Fruit fly (Drosophila melanogaster) whole organism, embryonic: Measurements from ENCODE around the gene CG32847.

Experiments
- Atf3 ChIP-seq: fragments of 200-800 bp; sonication (Bioruptor generic); optimal IDR thresholded peaks from 3 replicates; lab custom pipeline; 2016; ENCODE audit warnings: missing biosample characterization, missing genetic modification characterization
- B-H2 ChIP-seq: fragments of 200-800 bp; sonication (Bioruptor generic); optimal IDR thresholded peaks from 2 replicates; lab custom pipeline; 2018; ENCODE audit warnings: missing biosample characterization, mild to moderate bottlenecking, missing genetic modification characterization
- CG10147 ChIP-seq: fragments of 200-800 bp; sonication (Bioruptor generic); optimal IDR thresholded peaks from 2 replicates; lab custom pipeline; 2019; ENCODE audit warnings: missing biosample characterization, mild to moderate bottlenecking, missing genetic modification characterization, moderate library complexity
- CG10209 ChIP-seq: fragments of 200-800 bp; sonication (Bioruptor generic); optimal IDR thresholded peaks from 3 replicates; lab custom pipeline; 2017; ENCODE audit warnings: missing biosample characterization, mild to moderate bottlenecking, missing genetic modification characterization, missing genetic modification reagents
- CG10267 ChIP-seq: fragments of 200-800 bp; sonication (Bioruptor generic); optimal IDR thresholded peaks from 2 replicates; lab custom pipeline; 2018; ENCODE audit warnings: missing biosample characterization, mild to moderate bottlenecking, missing genetic modification characterization, moderate library complexity
- CG10462 ChIP-seq: fragments of 200-800 bp; sonication (Bioruptor generic); optimal IDR thresholded peaks from 2 replicates; lab custom pipeline; 2016; ENCODE audit warnings: missing biosample characterization, missing genetic modification characterization
- CG1233 ChIP-seq: fragments of 200-800 bp; sonication (Bioruptor generic); optimal IDR thresholded peaks from 4 replicates; lab custom pipeline; 2018; ENCODE audit warnings: missing biosample characterization, mild to moderate bottlenecking, missing genetic modification characterization
- CG12391 ChIP-seq: fragments of 200-800 bp; sonication (Bioruptor generic); optimal IDR thresholded peaks from 3 replicates; lab custom pipeline; 2018; ENCODE audit warnings: missing biosample characterization, mild to moderate bottlenecking, missing genetic modification characterization, moderate library complexity
- CG12659 ChIP-seq: fragments of 200-800 bp; sonication (Bioruptor generic); optimal IDR thresholded peaks from 3 replicates; lab custom pipeline; 2017; ENCODE audit warnings: mild to moderate bottlenecking, missing biosample characterization, missing genetic modification reagents, missing genetic modification characterization
- CG14014 ChIP-seq: fragments of 200-800 bp; sonication (Bioruptor generic); IDR thresholded peaks from 2 replicates; pipeline ENCODE4 v1.3.6; 2022; ENCODE audit warnings: missing biosample characterization, missing genetic modification characterization
- CG16863 ChIP-seq: fragments of 200-800 bp; sonication (Bioruptor generic); optimal IDR thresholded peaks from 3 replicates; lab custom pipeline; 2016; ENCODE audit warnings: missing biosample characterization, missing genetic modification characterization
- CG1792 ChIP-seq: fragments of 200-800 bp; sonication (Bioruptor generic); optimal IDR thresholded peaks from 2 replicates; lab custom pipeline; 2016; ENCODE audit warnings: missing biosample characterization, missing genetic modification characterization
- CG18476 ChIP-seq: fragments of 200-800 bp; sonication (Bioruptor generic); optimal IDR thresholded peaks from 2 replicates; lab custom pipeline; 2016; ENCODE audit warnings: missing biosample characterization, mild to moderate bottlenecking, missing genetic modification characterization
- CG18764 ChIP-seq: fragments of 200-800 bp; sonication (Bioruptor generic); optimal IDR thresholded peaks from 3 replicates; lab custom pipeline; 2016; ENCODE audit warnings: missing biosample characterization, missing genetic modification characterization
- CG2889 ChIP-seq: fragments of 200-800 bp; sonication (Bioruptor generic); IDR thresholded peaks from 3 replicates; pipeline ENCODE4 v1.3.6; 2022; ENCODE audit warnings: missing biosample characterization, missing genetic modification characterization
- CG3995 ChIP-seq: fragments of 200-800 bp; sonication (Bioruptor generic); optimal IDR thresholded peaks from 3 replicates; lab custom pipeline; 2016; ENCODE audit warnings: missing biosample characterization, missing genetic modification characterization
- CG6254 ChIP-seq: fragments of 200-800 bp; sonication (Bioruptor generic); optimal IDR thresholded peaks from 3 replicates; lab custom pipeline; 2017; ENCODE audit warnings: mild to moderate bottlenecking, missing biosample characterization, missing genetic modification reagents, missing genetic modification characterization
- CG6854 ChIP-seq: fragments of 200-800 bp; sonication (Bioruptor generic); optimal IDR thresholded peaks from 3 replicates; lab custom pipeline; 2017; ENCODE audit warnings: missing biosample characterization, mild to moderate bottlenecking, missing genetic modification characterization
- CG7556 ChIP-seq: fragments of 200-800 bp; sonication (Bioruptor generic); optimal IDR thresholded peaks from 2 replicates; lab custom pipeline; 2017; ENCODE audit warnings: missing biosample characterization, mild to moderate bottlenecking, missing genetic modification characterization
- CG7928 ChIP-seq: fragments of 200-800 bp; sonication (Bioruptor generic); optimal IDR thresholded peaks from 2 replicates; lab custom pipeline; 2017; ENCODE audit warnings: missing biosample characterization, mild to moderate bottlenecking, missing genetic modification characterization
- CG8089 ChIP-seq: fragments of 200-800 bp; sonication (Bioruptor generic); optimal IDR thresholded peaks from 3 replicates; lab custom pipeline; 2016; ENCODE audit warnings: missing biosample characterization, missing genetic modification characterization
- CG9797 ChIP-seq: fragments of 200-800 bp; sonication (Bioruptor generic); optimal IDR thresholded peaks from 3 replicates; lab custom pipeline; 2018; ENCODE audit warnings: missing biosample characterization, mild to moderate bottlenecking, missing genetic modification characterization
- CoRest ChIP-seq: fragments of 200-800 bp; sonication (Bioruptor generic); optimal IDR thresholded peaks from 3 replicates; lab custom pipeline; 2018; ENCODE audit warnings: missing biosample characterization, mild to moderate bottlenecking, missing genetic modification characterization, moderate library complexity
- D ChIP-seq, 2 experiments: fragments of 200-800 bp in 1 of 2; fragments of >200 bp in 1 of 2; sonication (Bioruptor generic) in 1 of 2; optimal IDR thresholded peaks; 2 replicates in 1 of 2; 3 replicates in 1 of 2; lab custom pipeline; 2017; ENCODE audit warnings: mild to moderate bottlenecking in 1 of 2, missing biosample characterization in 1 of 2, missing genetic modification characterization in 1 of 2, missing genetic modification reagents in 1 of 2
- D19A ChIP-seq: fragments of 200-800 bp; optimal IDR thresholded peaks from 3 replicates; lab custom pipeline; 2019; ENCODE audit warnings: missing biosample characterization, mild to moderate bottlenecking, missing genetic modification characterization, moderate library complexity
- Dad ChIP-seq: fragments of 200-800 bp; sonication (Bioruptor generic); optimal IDR thresholded peaks from 3 replicates; lab custom pipeline; 2016; ENCODE audit warnings: missing biosample characterization, missing genetic modification characterization
- Doc3 ChIP-seq: fragments of 200-800 bp; sonication (Bioruptor generic); IDR thresholded peaks from 3 replicates; pipeline ENCODE4 v1.3.6; 2022; ENCODE audit warnings: missing biosample characterization, missing genetic modification characterization; ENCODE audit not compliant: partially characterized antibody
- Ets65A ChIP-seq: fragments of 200-800 bp; sonication (Bioruptor generic); peaks from one replicate; lab custom pipeline; 2016; ENCODE audit warnings: missing biosample characterization, missing genetic modification characterization
- Ets97D ChIP-seq: fragments of 200-800 bp; sonication (Bioruptor generic); optimal IDR thresholded peaks from 3 replicates; lab custom pipeline; 2016; ENCODE audit warnings: missing biosample characterization, missing genetic modification characterization
- Fer3 ChIP-seq: fragments of 200-800 bp; sonication (Bioruptor generic); optimal IDR thresholded peaks from 2 replicates; lab custom pipeline; 2018; ENCODE audit warnings: missing biosample characterization, mild to moderate bottlenecking, missing genetic modification characterization, moderate library complexity
- HHEX ChIP-seq: fragments of 200-800 bp; sonication (Bioruptor generic); optimal IDR thresholded peaks from 3 replicates; lab custom pipeline; 2017; ENCODE audit warnings: missing biosample characterization, mild to moderate bottlenecking, missing genetic modification characterization, missing genetic modification reagents
- Hr51 ChIP-seq, 2 experiments: fragments of 200-800 bp; sonication (Bioruptor generic); optimal IDR thresholded peaks; 2 replicates in 1 of 2; 3 replicates in 1 of 2; lab custom pipeline; 2016 to 2018; ENCODE audit warnings: missing biosample characterization in 2 of 2, missing genetic modification characterization in 2 of 2, mild to moderate bottlenecking in 1 of 2, moderate library complexity in 1 of 2
- Hsf ChIP-seq: fragments of 200-800 bp; sonication (Bioruptor generic); optimal IDR thresholded peaks from 3 replicates; lab custom pipeline; 2016; ENCODE audit warnings: missing biosample characterization, missing genetic modification characterization
- Nf-YA ChIP-seq: fragments of 200-800 bp; sonication (Bioruptor generic); IDR thresholded peaks from 2 replicates; pipeline ENCODE4 v1.3.6; 2022; ENCODE audit warnings: missing biosample characterization, missing genetic modification characterization
- Poxn ChIP-seq: fragments of 200-800 bp; sonication (Bioruptor generic); IDR thresholded peaks from 2 replicates; pipeline ENCODE4 v1.3.6; 2022; ENCODE audit warnings: missing biosample characterization, missing genetic modification characterization
- bigmax ChIP-seq: fragments of 200-800 bp; sonication (Bioruptor generic); optimal IDR thresholded peaks from 2 replicates; lab custom pipeline; 2018; ENCODE audit warnings: missing biosample characterization, mild to moderate bottlenecking, missing genetic modification characterization
- exex ChIP-seq: fragments of 200-800 bp; sonication (Bioruptor generic); optimal IDR thresholded peaks from 4 replicates; lab custom pipeline; 2018; ENCODE audit warnings: missing biosample characterization, mild to moderate bottlenecking, missing genetic modification characterization, moderate library complexity
- fd3F ChIP-seq: fragments of 200-800 bp; sonication (Bioruptor generic); optimal IDR thresholded peaks from 2 replicates; lab custom pipeline; 2018; ENCODE audit warnings: missing biosample characterization, mild to moderate bottlenecking, missing genetic modification characterization, moderate library complexity
- mam ChIP-seq: fragments of 200-800 bp; sonication (Bioruptor generic); optimal IDR thresholded peaks from 3 replicates; lab custom pipeline; 2016; ENCODE audit warnings: missing biosample characterization, missing genetic modification characterization
- prd ChIP-seq, 3 experiments: fragments of >200 bp in 2 of 3; fragments of 200-800 bp in 1 of 3; sonication (Bioruptor generic) in 1 of 3; optimal IDR thresholded peaks in 2 of 3; IDR thresholded peaks in 1 of 3; 2 replicates in 2 of 3; 3 replicates in 1 of 3; pipeline versions ENCODE4 v1.3.6 to Lab custom; 2017 to 2022; ENCODE audit warnings: missing biosample characterization in 1 of 3, missing genetic modification characterization in 1 of 3
- sd ChIP-seq: fragments of 200-800 bp; sonication (Bioruptor generic); optimal IDR thresholded peaks from 3 replicates; lab custom pipeline; 2018; ENCODE audit warnings: missing biosample characterization, mild to moderate bottlenecking, missing genetic modification characterization, moderate library complexity
- sima ChIP-seq: fragments of 200-800 bp; sonication (Bioruptor generic); optimal IDR thresholded peaks from 2 replicates; lab custom pipeline; 2016; ENCODE audit warnings: missing biosample characterization, missing genetic modification characterization
- sna ChIP-seq: fragments of 200-800 bp; sonication (Bioruptor generic); IDR thresholded peaks from 2 replicates; pipeline ENCODE4 v1.3.6; 2022; ENCODE audit warnings: missing biosample characterization, missing genetic modification characterization; ENCODE audit not compliant: partially characterized antibody
- tll ChIP-seq, 2 experiments: fragments of 200-800 bp in 1 of 2; fragments of >200 bp in 1 of 2; sonication (Bioruptor generic) in 1 of 2; optimal IDR thresholded peaks; 2 replicates each; lab custom pipeline; 2017 to 2019; ENCODE audit warnings: missing biosample characterization in 2 of 2, missing genetic modification characterization in 2 of 2, mild to moderate bottlenecking in 1 of 2, moderate library complexity in 1 of 2
- tna ChIP-seq: fragments of 200-800 bp; sonication (Bioruptor generic); IDR thresholded peaks from 2 replicates; pipeline ENCODE4 v1.3.6; 2022; ENCODE audit warnings: missing biosample characterization, missing genetic modification characterization; ENCODE audit not compliant: partially characterized antibody
- zen2 ChIP-seq: fragments of 200-800 bp; sonication (Bioruptor generic); IDR thresholded peaks from 3 replicates; pipeline ENCODE4 v1.3.6; 2022; ENCODE audit warnings: missing biosample characterization, missing genetic modification characterization; ENCODE audit not compliant: partially characterized antibody

Gene CG32847

dm6 chr3L:15143638-15144600 is 22.5 kb downstream of the CG32847 start, which contains the start of the genes CG32147 and Pex3 (continued):
- TF ChIP-seq CG12391 (tag; lab: Kevin White, UChicago) (peak; percentile 48), sna (GFP tag; lab: Robert Waterston, UW) (peak; percentile 26; the same call in 1 of the 2 replicates), Ets65A (GFP tag; lab: Kevin White, UChicago) (no peak), CG3995 (GFP tag; lab: Kevin White, UChicago) (peak; percentile 6), B-H2 (GFP tag; lab: Kevin White, UChicago) (no peak), zen2 (no peak), CG9797 (GFP tag; lab: Kevin White, UChicago) (peak; percentile 88), CG10462 (no peak), CG14014 (GFP tag; lab: Robert Waterston, UW) (no peak), CG10147 (GFP tag; lab: Kevin White, UChicago) (peak; percentile 42), D19A (peak; percentile 39), CoRest (tag; lab: Kevin White, UChicago) (peak; percentile 40), bigmax (GFP tag; lab: Kevin White, UChicago) (peak; percentile 3), fd3F (GFP tag; lab: Kevin White, UChicago) (no peak), Hr51 (GFP tag; optimal IDR thresholded peaks at IDR 0.05; lab: Kevin White, UChicago) (no peak), exex (tag; lab: Kevin White, UChicago) (no peak), CG6254 (GFP tag; lab: Kevin White, UChicago) (peak; percentile 12), CG16863 (no peak), Poxn (GFP tag; lab: Robert Waterston, UW) (no peak), Doc3 (GFP tag; lab: Robert Waterston, UW) (no peak), CG10267 (tag; lab: Kevin White, UChicago) (peak; percentile 59), CG7928 (GFP tag; lab: Kevin White, UChicago) (no peak), CG1233 (no peak), CG18764 (GFP tag; lab: Kevin White, UChicago) (no peak), tll (GFP tag; optimal IDR thresholded peaks at IDR 0.05; lab: Kevin White, UChicago) (no peak), sima (GFP tag; lab: Kevin White, UChicago) (no peak), CG1792 (GFP tag; lab: Kevin White, UChicago) (no peak), CG7556 (peak; percentile 7), prd (optimal IDR thresholded peaks at IDR 0.05; lab: Kevin White, UChicago) (no peak), prd (GFP tag; IDR thresholded peaks at IDR 0.05; lab: Robert Waterston, UW) (no peak), CG6854 (GFP tag; lab: Kevin White, UChicago) (no peak), CG10209 (no peak), Nf-YA (no peak), HHEX (GFP tag; lab: Kevin White, UChicago) (no peak), Atf3 (GFP tag; lab: Kevin White, UChicago) (no peak), CG18476 (no peak), Dad (GFP tag; lab: Kevin White, UChicago) (no peak), CG2889 (no peak), Ets97D (GFP tag; lab: Kevin White, UChicago) (peak; percentile 58), CG12659 (GFP tag; lab: Kevin White, UChicago) (peak; percentile 81), Hsf (GFP tag; lab: Kevin White, UChicago) (no peak), tna (GFP tag; lab: Robert Waterston, UW) (no peak), sd (tag; lab: Kevin White, UChicago) (peak; percentile 83), D (optimal IDR thresholded peaks at IDR 0.05; lab: Kevin White, UChicago) (no peak), D (GFP tag; optimal IDR thresholded peaks at IDR 0.05; lab: Kevin White, UChicago) (no peak), Fer3 (tag; lab: Kevin White, UChicago) (no peak), CG8089 (GFP tag; lab: Kevin White, UChicago) (no peak), mam (GFP tag; lab: Kevin White, UChicago) (no peak)
